Fruit fly (Drosophila melanogaster) whole organism, pupa: ENCODE measurements around the gene CycE.

Experiments
- CG10348 ChIP-seq: fragments of 200-800 bp; sonication (Bioruptor generic); IDR thresholded peaks from 2 replicates; pipeline ENCODE4 v1.3.6; 2022; ENCODE audit warnings: missing biosample characterization, missing genetic modification characterization
- CG12605 ChIP-seq: fragments of 200-800 bp; sonication (Bioruptor generic); IDR thresholded peaks from 2 replicates; pipeline ENCODE4 v1.3.6; 2022; ENCODE audit warnings: missing biosample characterization, missing genetic modification characterization
- CG13204 ChIP-seq: fragments of 200-800 bp; sonication (Bioruptor generic); optimal IDR thresholded peaks from 2 replicates; lab custom pipeline; 2018; ENCODE audit warnings: missing biosample characterization, mild to moderate bottlenecking, missing genetic modification characterization, moderate library complexity
- CG14655 ChIP-seq: fragments of 200-800 bp; sonication (Bioruptor generic); optimal IDR thresholded peaks from 3 replicates; lab custom pipeline; 2017; ENCODE audit warnings: mild to moderate bottlenecking, missing biosample characterization, missing genetic modification reagents, missing genetic modification characterization
- CG15710 ChIP-seq: fragments of 200-800 bp; sonication (Bioruptor generic); optimal IDR thresholded peaks from 2 replicates; lab custom pipeline; 2018; ENCODE audit warnings: missing biosample characterization, mild to moderate bottlenecking, missing genetic modification characterization, moderate library complexity
- CG17806 ChIP-seq: fragments of 200-800 bp; sonication (Bioruptor generic); optimal IDR thresholded peaks from 2 replicates; lab custom pipeline; 2018; ENCODE audit warnings: missing biosample characterization, mild to moderate bottlenecking, missing genetic modification characterization, moderate library complexity
- CG32121 ChIP-seq: fragments of 200-800 bp; sonication (Bioruptor generic); IDR thresholded peaks from 2 replicates; pipeline ENCODE4 v1.3.6; 2022; ENCODE audit warnings: missing biosample characterization, missing genetic modification characterization
- CG34367 ChIP-seq: fragments of 200-800 bp; sonication (Bioruptor generic); optimal IDR thresholded peaks from 2 replicates; lab custom pipeline; 2018; ENCODE audit warnings: missing biosample characterization, mild to moderate bottlenecking, missing genetic modification characterization
- CG4496 ChIP-seq: fragments of 200-800 bp; sonication (Bioruptor generic); IDR thresholded peaks from 3 replicates; pipeline ENCODE4 v1.3.6; 2022; ENCODE audit warnings: missing biosample characterization, missing genetic modification characterization
- CG8159 ChIP-seq: fragments of 200-800 bp; sonication (Bioruptor generic); optimal IDR thresholded peaks from 3 replicates; lab custom pipeline; 2018; ENCODE audit warnings: missing biosample characterization, mild to moderate bottlenecking, missing genetic modification characterization, moderate library complexity
- CG8301 ChIP-seq: fragments of 200-800 bp; sonication (Bioruptor generic); optimal IDR thresholded peaks from 2 replicates; lab custom pipeline; 2018; ENCODE audit warnings: missing biosample characterization, mild to moderate bottlenecking, missing genetic modification characterization
- CG9948 ChIP-seq: fragments of 200-800 bp; sonication (Bioruptor generic); optimal IDR thresholded peaks from 2 replicates; lab custom pipeline; 2018; ENCODE audit warnings: missing biosample characterization, mild to moderate bottlenecking, missing genetic modification characterization, moderate library complexity
- D1 ChIP-seq: fragments of 200-800 bp; sonication (Bioruptor generic); optimal IDR thresholded peaks from 2 replicates; lab custom pipeline; 2018; ENCODE audit warnings: missing biosample characterization, mild to moderate bottlenecking, missing genetic modification characterization, moderate library complexity
- EcR ChIP-seq: fragments of 200-800 bp; sonication (Bioruptor generic); optimal IDR thresholded peaks from 3 replicates; lab custom pipeline; 2019; ENCODE audit warnings: missing biosample characterization, missing genetic modification characterization, mild to moderate bottlenecking, moderate library complexity, missing genetic modification reagents
- Ets98B ChIP-seq: fragments of 200-800 bp; sonication (Bioruptor generic); IDR thresholded peaks from 2 replicates; pipeline ENCODE4 v1.3.6; 2022; ENCODE audit warnings: missing biosample characterization, missing genetic modification characterization
- Pif1A ChIP-seq: fragments of 200-800 bp; sonication (Bioruptor generic); optimal IDR thresholded peaks from 3 replicates; lab custom pipeline; 2016; ENCODE audit warnings: missing biosample characterization, missing genetic modification characterization
- Pif1B ChIP-seq: fragments of 200-800 bp; sonication (Bioruptor generic); optimal IDR thresholded peaks from 3 replicates; lab custom pipeline; 2016; ENCODE audit warnings: missing biosample characterization, missing genetic modification characterization
- Snoo ChIP-seq: fragments of 200-800 bp; sonication (Bioruptor generic); optimal IDR thresholded peaks from 3 replicates; lab custom pipeline; 2017; ENCODE audit warnings: missing biosample characterization, mild to moderate bottlenecking, missing genetic modification characterization, inconsistent platforms
- fd96Ca ChIP-seq: fragments of 200-800 bp; sonication (Bioruptor generic); IDR thresholded peaks from 3 replicates; pipeline ENCODE4 v1.3.6; 2022; ENCODE audit warnings: missing biosample characterization, missing genetic modification characterization
- gl ChIP-seq: fragments of 200-800 bp; sonication (Bioruptor generic); optimal IDR thresholded peaks from 2 replicates; lab custom pipeline; 2018; ENCODE audit warnings: missing biosample characterization, mild to moderate bottlenecking, missing genetic modification characterization
- rn ChIP-seq: fragments of 200-800 bp; sonication (Bioruptor generic); IDR thresholded peaks from 2 replicates; pipeline ENCODE4 v1.3.6; 2022; ENCODE audit warnings: missing biosample characterization, missing genetic modification characterization

Gene CycE

dm6 chr2L:15747394-15748260 is at the start of gene CycE:
TSS of gene CycE (minus strand) at chr2L:15748150.
- TF ChIP-seq CG13204 (GFP tag; lab: Kevin White, UChicago) (no peak), EcR (peak; percentile 43)
- TF ChIP-seq, all 21 proteins: peak for 1

- TF ChIP-seq fd96Ca (GFP tag; lab: Robert Waterston, UW) (no peak), Snoo (tag; lab: Kevin White, UChicago) (no peak), CG12605 (GFP tag; lab: Robert Waterston, UW) (no peak), Pif1A (GFP tag; lab: Kevin White, UChicago) (no peak), rn (GFP tag; lab: Robert Waterston, UW) (no peak), CG17806 (tag; lab: Kevin White, UChicago) (no peak), CG9948 (tag; lab: Kevin White, UChicago) (no peak)
Measured at dm6 chr2L:15796300-15796699, 48.4 kb upstream of the CycE start.

DNA sequence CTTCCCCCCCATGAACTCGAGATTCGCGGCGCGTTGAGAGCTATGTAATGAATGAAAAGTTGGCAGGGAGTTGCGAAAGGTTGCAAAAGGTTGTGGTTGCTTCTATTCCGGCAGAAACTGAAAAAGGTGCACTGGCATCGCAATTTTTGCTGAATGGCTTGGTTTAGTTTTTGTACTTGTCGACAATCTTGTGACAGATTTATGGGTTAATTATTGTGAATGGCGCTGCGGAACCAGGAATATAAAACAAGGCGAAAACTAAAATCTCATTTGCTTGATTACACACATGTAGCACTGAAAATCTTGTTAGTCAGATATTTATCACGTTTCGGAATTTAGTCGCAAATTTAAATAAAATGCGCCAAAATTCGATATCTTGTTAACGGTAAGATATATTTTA is 35.8 kb upstream of the CycE start, which contains the start of gene t-Grip91:
t-Grip91 (plus strand) TSS at position 301 of the 400 bp plus-strand sequence.
- no peak for TF ChIP-seq CG17806 (tag; lab: Kevin White, UChicago)
- no peak for TF ChIP-seq EcR
- no peak for TF ChIP-seq CG10348 (GFP tag; lab: Robert Waterston, UW)
- TF ChIP-seq CG12605 (GFP tag; lab: Robert Waterston, UW), result no peak
- no peak for TF ChIP-seq rn (GFP tag; lab: Robert Waterston, UW)
- TF ChIP-seq D1 (tag; lab: Kevin White, UChicago), result no peak
- no peak for TF ChIP-seq fd96Ca (GFP tag; lab: Robert Waterston, UW)
- no peak for TF ChIP-seq Pif1B (GFP tag; lab: Kevin White, UChicago)
- TF ChIP-seq CG13204 (GFP tag; lab: Kevin White, UChicago), result no peak
- TF ChIP-seq CG14655, result no peak
- no peak for TF ChIP-seq CG9948 (tag; lab: Kevin White, UChicago)
- TF ChIP-seq Pif1A (GFP tag; lab: Kevin White, UChicago), result no peak
- no peak for TF ChIP-seq CG34367 (tag; lab: Kevin White, UChicago)
- no peak for TF ChIP-seq Ets98B (GFP tag; lab: Robert Waterston, UW)
- no peak for TF ChIP-seq CG15710 (tag; lab: Kevin White, UChicago)
- TF ChIP-seq gl (tag; lab: Kevin White, UChicago), result no peak
- TF ChIP-seq CG8301 (tag; lab: Kevin White, UChicago), result no peak
- no peak for TF ChIP-seq CG8159 (tag; lab: Kevin White, UChicago)
- no peak for TF ChIP-seq CG32121 (GFP tag; lab: Robert Waterston, UW)
- no peak for TF ChIP-seq Snoo (tag; lab: Kevin White, UChicago)

DNA sequence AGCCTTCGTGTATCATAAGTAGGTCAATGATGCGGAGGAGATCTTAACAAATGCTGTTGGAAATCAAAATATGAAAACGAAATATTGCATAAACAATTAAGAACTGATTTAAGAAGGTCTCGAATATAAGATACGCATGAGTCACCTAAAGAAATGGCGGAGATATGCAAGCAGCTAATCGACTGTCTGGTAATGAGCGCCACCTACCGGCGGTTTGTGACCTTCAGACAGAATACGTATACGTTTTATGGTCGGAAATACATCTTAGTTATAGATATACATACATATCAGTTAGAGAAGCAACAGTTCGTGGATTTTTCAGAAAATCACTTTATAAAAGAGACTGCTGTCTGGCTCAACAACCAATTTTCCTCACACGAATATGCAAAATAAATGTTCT is 35.0 kb upstream of the CycE start:
- no peak for TF ChIP-seq Snoo (tag; lab: Kevin White, UChicago)
- TF ChIP-seq EcR, result no peak
- no peak for TF ChIP-seq CG13204 (GFP tag; lab: Kevin White, UChicago)
- no peak for TF ChIP-seq CG8159 (tag; lab: Kevin White, UChicago)
- no peak for TF ChIP-seq CG8301 (tag; lab: Kevin White, UChicago)
- no peak for TF ChIP-seq CG4496 (GFP tag; lab: Robert Waterston, UW)
- no peak for TF ChIP-seq Pif1A (GFP tag; lab: Kevin White, UChicago)
- TF ChIP-seq D1 (tag; lab: Kevin White, UChicago), result no peak
- TF ChIP-seq fd96Ca (GFP tag; lab: Robert Waterston, UW), result no peak
- TF ChIP-seq CG12605 (GFP tag; lab: Robert Waterston, UW), result no peak
- TF ChIP-seq CG10348 (GFP tag; lab: Robert Waterston, UW), result no peak
- no peak for TF ChIP-seq CG34367 (tag; lab: Kevin White, UChicago)
- no peak for TF ChIP-seq gl (tag; lab: Kevin White, UChicago)
- TF ChIP-seq rn (GFP tag; lab: Robert Waterston, UW), result no peak
- no peak for TF ChIP-seq CG9948 (tag; lab: Kevin White, UChicago)
- TF ChIP-seq CG17806 (tag; lab: Kevin White, UChicago), result no peak
- TF ChIP-seq Ets98B (GFP tag; lab: Robert Waterston, UW), result no peak
- TF ChIP-seq CG15710 (tag; lab: Kevin White, UChicago), result no peak
- no peak for TF ChIP-seq CG14655

DNA sequence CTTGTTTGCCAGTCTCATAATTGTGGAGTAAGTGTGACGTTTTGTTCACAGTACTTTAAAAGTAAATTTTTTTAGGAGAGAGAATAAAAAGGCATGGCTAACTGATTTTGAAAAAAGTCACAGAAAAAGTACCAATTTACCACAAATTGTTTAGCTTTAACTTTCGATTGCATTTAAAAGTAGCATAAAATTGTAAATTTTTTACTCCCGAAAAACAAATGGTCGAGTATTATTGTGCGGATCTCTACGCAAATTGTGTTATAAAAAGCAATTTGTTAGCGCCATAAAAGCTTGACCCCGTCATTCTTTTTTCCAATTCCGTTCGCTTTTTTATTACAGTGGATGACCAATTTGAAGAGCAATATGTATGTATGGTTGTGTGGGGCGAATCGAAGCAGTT is 28.8 kb upstream of the CycE start, which contains the start of gene CG43760:
CG43760 (minus strand) TSS at position 101 of the 400 bp plus-strand sequence.
- no peak for TF ChIP-seq CG34367 (tag; lab: Kevin White, UChicago)
- no peak for TF ChIP-seq CG9948 (tag; lab: Kevin White, UChicago)
- no peak for TF ChIP-seq CG32121 (GFP tag; lab: Robert Waterston, UW)
- no peak for TF ChIP-seq Snoo (tag; lab: Kevin White, UChicago)
- no peak for TF ChIP-seq CG8301 (tag; lab: Kevin White, UChicago)
- no peak for TF ChIP-seq Pif1A (GFP tag; lab: Kevin White, UChicago)
- no peak for TF ChIP-seq D1 (tag; lab: Kevin White, UChicago)
- TF ChIP-seq CG15710 (tag; lab: Kevin White, UChicago), result no peak
- TF ChIP-seq CG4496 (GFP tag; lab: Robert Waterston, UW), result no peak
